Worm (Caenorhabditis elegans) whole organism, young adult: Measurements from ENCODE around the gene cest-4.

ENCODE experiments used
- B0035.1 ChIP-seq: sonication (generic microtip); optimal IDR thresholded peaks from 2 replicates; lab custom pipeline; 2016; ENCODE audit warnings: missing genetic modification characterization, mild to moderate bottlenecking, missing compliant biosample characterization, missing genotype, missing genetic modification reagents
- C06A6.2 ChIP-seq: fragments of 200-800 bp; sonication (Bioruptor generic); conservative IDR thresholded peaks from 2 replicates; pipeline ENCODE4 v1.3.6; 2022; ENCODE audit warnings: missing genetic modification characterization, missing compliant biosample characterization
- C17E4.6 ChIP-seq: fragments of 200-800 bp; sonication (Bioruptor generic); IDR thresholded peaks from 2 replicates; pipeline ENCODE4 v1.3.6; 2022; ENCODE audit warnings: missing genetic modification reagents, missing genetic modification characterization, missing compliant biosample characterization
- F22D6.2 ChIP-seq: sonication (generic microtip); optimal IDR thresholded peaks from 2 replicates; lab custom pipeline; 2016; ENCODE audit warnings: mild to moderate bottlenecking, missing genetic modification characterization, missing compliant biosample characterization
- F33H1.4 ChIP-seq: fragments of 200-800 bp; sonication (Bioruptor generic); IDR thresholded peaks from 2 replicates; pipeline ENCODE4 v1.3.6; 2022; ENCODE audit warnings: missing genetic modification reagents, missing genetic modification characterization, missing compliant biosample characterization
- F39B2.1 ChIP-seq: fragments of 200-800 bp; sonication (Bioruptor generic); IDR thresholded peaks from 2 replicates; pipeline ENCODE4 v1.3.6; 2022; ENCODE audit warnings: missing genetic modification reagents, missing genetic modification characterization, missing compliant biosample characterization
- F49E8.2 ChIP-seq: sonication (generic microtip); optimal IDR thresholded peaks from 3 replicates; lab custom pipeline; 2017; ENCODE audit warnings: missing genetic modification characterization, mild to moderate bottlenecking, missing compliant biosample characterization, antibody characterized with exemption, moderate library complexity; ENCODE audit not compliant: insufficient read depth
- F55B11.4 ChIP-seq: sonication (generic microtip); optimal IDR thresholded peaks from 2 replicates; lab custom pipeline; 2016; ENCODE audit warnings: missing compliant biosample characterization, missing genetic modification characterization, borderline replicate concordance; ENCODE audit not compliant: insufficient read depth
- F57A8.1 ChIP-seq: fragments of 200-800 bp; sonication (Bioruptor generic); optimal IDR thresholded peaks from 2 replicates; lab custom pipeline; 2018; ENCODE audit warnings: mild to moderate bottlenecking, missing genetic modification characterization, moderate library complexity, missing compliant biosample characterization
- K11D2.4 ChIP-seq: fragments of 200-800 bp; sonication (Bioruptor generic); IDR thresholded peaks from 2 replicates; pipeline ENCODE4 v1.3.6; 2022; ENCODE audit warnings: missing genetic modification reagents, missing genetic modification characterization, missing compliant biosample characterization
- T07F8.4 ChIP-seq: sonication (generic microtip); optimal IDR thresholded peaks from 2 replicates; lab custom pipeline; 2016; ENCODE audit warnings: mild to moderate bottlenecking, missing genetic modification characterization, moderate library complexity, missing compliant biosample characterization
- Y53F4B.3 ChIP-seq: fragments of 200-800 bp; sonication (Bioruptor generic); IDR thresholded peaks from 2 replicates; pipeline ENCODE4 v1.3.6; 2022; ENCODE audit warnings: missing genetic modification reagents, missing genetic modification characterization, missing compliant biosample characterization
- Y56A3A.18 ChIP-seq: fragments of 200-800 bp; sonication (Bioruptor generic); IDR thresholded peaks from 2 replicates; pipeline ENCODE4 v1.3.6; 2022; ENCODE audit warnings: missing genetic modification reagents, missing genetic modification characterization, missing compliant biosample characterization
- ZK185.1 ChIP-seq: sonication (generic microtip); optimal IDR thresholded peaks from 2 replicates; lab custom pipeline; 2016; ENCODE audit warnings: mild to moderate bottlenecking, missing genetic modification characterization, missing compliant biosample characterization; ENCODE audit not compliant: poor library complexity, severe bottlenecking
- aptf-2 ChIP-seq: fragments of 200-800 bp; sonication (Bioruptor generic); conservative IDR thresholded peaks from 2 replicates; pipeline ENCODE4 v1.3.6; 2022; ENCODE audit warnings: missing genetic modification reagents, missing genetic modification characterization, missing compliant biosample characterization
- aptf-3 ChIP-seq: fragments of 200-800 bp; sonication (Bioruptor generic); IDR thresholded peaks from 2 replicates; pipeline ENCODE4 v1.3.6; 2022; ENCODE audit warnings: missing genetic modification characterization, missing compliant biosample characterization
- atf-7 ChIP-seq: sonication (generic microtip); optimal IDR thresholded peaks from 2 replicates; lab custom pipeline; 2017; ENCODE audit warnings: mild to moderate bottlenecking, missing genetic modification characterization, missing compliant biosample characterization
- attf-3 ChIP-seq: fragments of 200-800 bp; sonication (Bioruptor generic); conservative IDR thresholded peaks from 2 replicates; pipeline ENCODE4 v1.3.6; 2022; ENCODE audit warnings: missing genetic modification reagents, missing genetic modification characterization, missing compliant biosample characterization
- attf-6 ChIP-seq: fragments of 200-800 bp; sonication (Bioruptor generic); IDR thresholded peaks from 2 replicates; pipeline ENCODE4 v1.3.6; 2022; ENCODE audit warnings: missing genetic modification reagents, missing genetic modification characterization, missing compliant biosample characterization
- bed-1 ChIP-seq: fragments of 200-800 bp; sonication (Bioruptor generic); IDR thresholded peaks from 2 replicates; pipeline ENCODE4 v1.3.6; 2022; ENCODE audit warnings: missing genetic modification reagents, missing genetic modification characterization, missing compliant biosample characterization
- bed-2 ChIP-seq: fragments of 200-800 bp; sonication (Bioruptor generic); IDR thresholded peaks from 2 replicates; pipeline ENCODE4 v1.3.6; 2022; ENCODE audit warnings: missing genetic modification reagents, missing genetic modification characterization, missing compliant biosample characterization
- cebp-2 ChIP-seq: fragments of 200-800 bp; sonication (Bioruptor generic); IDR thresholded peaks from 2 replicates; pipeline ENCODE4 v1.3.6; 2022; ENCODE audit warnings: missing genetic modification characterization, missing compliant biosample characterization
- ceh-100 ChIP-seq: fragments of 200-800 bp; sonication (Bioruptor generic); IDR thresholded peaks from 2 replicates; pipeline ENCODE4 v1.3.6; 2022; ENCODE audit warnings: missing genetic modification reagents, missing genetic modification characterization, missing compliant biosample characterization
- ceh-40 ChIP-seq: fragments of 200-800 bp; sonication (Bioruptor generic); IDR thresholded peaks from 2 replicates; pipeline ENCODE4 v1.3.6; 2022; ENCODE audit warnings: missing genetic modification characterization, missing compliant biosample characterization
- ceh-58 ChIP-seq: fragments of 200-800 bp; sonication (Bioruptor generic); IDR thresholded peaks from 2 replicates; pipeline ENCODE4 v1.3.6; 2022; ENCODE audit warnings: missing genetic modification characterization, missing compliant biosample characterization
- ceh-91 ChIP-seq: fragments of 200-800 bp; sonication (Bioruptor generic); IDR thresholded peaks from 2 replicates; pipeline ENCODE4 v1.3.6; 2022; ENCODE audit warnings: missing genetic modification reagents, missing genetic modification characterization, missing compliant biosample characterization
- dox-1 ChIP-seq: fragments of 200-800 bp; sonication (Bioruptor generic); IDR thresholded peaks from 2 replicates; pipeline ENCODE4 v1.3.6; 2022; ENCODE audit warnings: missing genetic modification reagents, missing genetic modification characterization, missing compliant biosample characterization
- efl-1 ChIP-seq: fragments of 150-350 bp; optimal IDR thresholded peaks from 2 replicates; lab custom pipeline; 2014; ENCODE audit warnings: missing biosample characterization, missing genetic modification reagents, missing genetic modification characterization
- hsf-1 ChIP-seq: fragments of 200-800 bp; sonication (Bioruptor generic); IDR thresholded peaks from 2 replicates; pipeline ENCODE4 v1.3.6; 2022; ENCODE audit warnings: missing genetic modification reagents, missing genetic modification characterization, missing compliant biosample characterization
- lin-26 ChIP-seq: fragments of 200-800 bp; sonication (Bioruptor generic); IDR thresholded peaks from 2 replicates; pipeline ENCODE4 v1.3.6; 2022; ENCODE audit warnings: missing genetic modification reagents, missing genetic modification characterization, missing compliant biosample characterization
- lsl-1 ChIP-seq: fragments of 200-800 bp; sonication (Bioruptor generic); optimal IDR thresholded peaks from 2 replicates; lab custom pipeline; 2018; ENCODE audit warnings: mild to moderate bottlenecking, missing genetic modification characterization, moderate library complexity, missing compliant biosample characterization
- madf-6 ChIP-seq: fragments of 200-800 bp; sonication (Bioruptor generic); IDR thresholded peaks from 2 replicates; pipeline ENCODE4 v1.3.6; 2022; ENCODE audit warnings: missing genetic modification reagents, missing genetic modification characterization, missing compliant biosample characterization
- madf-8 ChIP-seq: fragments of 200-800 bp; sonication (Bioruptor generic); conservative IDR thresholded peaks from 2 replicates; pipeline ENCODE4 v1.3.6; 2022; ENCODE audit warnings: missing genetic modification reagents, missing genetic modification characterization, missing compliant biosample characterization
- mxl-1 ChIP-seq: sonication (generic microtip); optimal IDR thresholded peaks from 2 replicates; lab custom pipeline; 2016; ENCODE audit warnings: missing genetic modification characterization, missing compliant biosample characterization
- nhr-80 ChIP-seq: sonication (generic microtip); optimal IDR thresholded peaks from 2 replicates; lab custom pipeline; 2016; ENCODE audit warnings: missing genetic modification characterization, missing compliant biosample characterization
- nhr-90 ChIP-seq: sonication (generic microtip); optimal IDR thresholded peaks from 2 replicates; lab custom pipeline; 2016; ENCODE audit warnings: missing genotype, mild to moderate bottlenecking, missing genetic modification characterization, missing compliant biosample characterization
- pbrm-1 ChIP-seq: fragments of 200-800 bp; sonication (Bioruptor generic); IDR thresholded peaks from 2 replicates; pipeline ENCODE4 v1.3.6; 2022; ENCODE audit warnings: missing genetic modification reagents, missing genetic modification characterization, missing compliant biosample characterization
- pha-4 ChIP-seq: fragments of 150-350 bp; sonication (generic microtip); optimal IDR thresholded peaks from 2 replicates; lab custom pipeline; 2014; ENCODE audit warnings: missing biosample characterization, missing genetic modification reagents, missing genetic modification characterization
- sea-2 ChIP-seq: fragments of 200-800 bp; sonication (Bioruptor generic); IDR thresholded peaks from 2 replicates; pipeline ENCODE4 v1.3.6; 2022; ENCODE audit warnings: missing genetic modification characterization, missing compliant biosample characterization
- somi-1 ChIP-seq: fragments of 200-800 bp; sonication (Bioruptor generic); optimal IDR thresholded peaks from 2 replicates; lab custom pipeline; 2018; ENCODE audit warnings: mild to moderate bottlenecking, missing genetic modification characterization, missing compliant biosample characterization
- tbx-9 ChIP-seq: sonication (generic microtip); optimal IDR thresholded peaks from 2 replicates; lab custom pipeline; 2016; ENCODE audit warnings: borderline replicate concordance, missing genetic modification characterization, inconsistent platforms, missing compliant biosample characterization
- tlf-1 ChIP-seq: fragments of 200-800 bp; sonication (Bioruptor generic); optimal IDR thresholded peaks from 2 replicates; lab custom pipeline; 2018; ENCODE audit warnings: mild to moderate bottlenecking, missing genetic modification characterization, missing compliant biosample characterization
- unc-62 ChIP-seq: fragments of 150-350 bp; optimal IDR thresholded peaks from 2 replicates; lab custom pipeline; 2014; ENCODE audit warnings: missing biosample characterization, missing genetic modification reagents, missing genetic modification characterization
- xnd-1 ChIP-seq: sonication (generic microtip); optimal IDR thresholded peaks from 2 replicates; lab custom pipeline; 2016; ENCODE audit warnings: missing genotype, missing genetic modification reagents, missing genetic modification characterization, missing compliant biosample characterization
- zfh-2 ChIP-seq: fragments of 200-800 bp; sonication (Bioruptor generic); conservative IDR thresholded peaks from 2 replicates; pipeline ENCODE4 v1.3.6; 2022; ENCODE audit warnings: missing genetic modification reagents, missing genetic modification characterization, missing compliant biosample characterization
- ztf-18 ChIP-seq: sonication (generic microtip); optimal IDR thresholded peaks from 2 replicates; lab custom pipeline; 2016; ENCODE audit warnings: missing genotype, mild to moderate bottlenecking, missing genetic modification characterization, missing compliant biosample characterization
- ztf-25 ChIP-seq: fragments of 200-800 bp; sonication (Bioruptor generic); IDR thresholded peaks from 2 replicates; pipeline ENCODE4 v1.3.6; 2022; ENCODE audit warnings: missing genetic modification reagents, missing genetic modification characterization, missing compliant biosample characterization
- ztf-3 ChIP-seq: fragments of 200-800 bp; sonication (Bioruptor generic); optimal IDR thresholded peaks from 2 replicates; lab custom pipeline; 2018; ENCODE audit warnings: mild to moderate bottlenecking, missing genetic modification characterization, missing compliant biosample characterization
- ztf-6 ChIP-seq: fragments of 200-800 bp; sonication (Bioruptor generic); IDR thresholded peaks from 2 replicates; pipeline ENCODE4 v1.3.6; 2022; ENCODE audit warnings: missing genetic modification reagents, missing genetic modification characterization, missing compliant biosample characterization

Gene cest-4

ce11 chrIV:6756374-6756773, 45.8 kb downstream of the cest-4 start (continued):
- TF ChIP-seq ztf-6 (GFP tag; lab: Robert Waterston, UW): no peak
- peak; percentile 66 for TF ChIP-seq atf-7 (tag; lab: Kevin White, UChicago)
- peak; percentile 80 for TF ChIP-seq ZK185.1 (tag; lab: Kevin White, UChicago)
- TF ChIP-seq nhr-90 (tag; lab: Kevin White, UChicago): peak; percentile 42
- peak; percentile 94 for TF ChIP-seq ceh-91
- no peak for TF ChIP-seq sea-2 (GFP tag; lab: Robert Waterston, UW)
- peak; percentile 11 for TF ChIP-seq somi-1
- TF ChIP-seq bed-1 (GFP tag; lab: Robert Waterston, UW): no peak
- peak; percentile 39; the same call in 1 of the 2 replicates for TF ChIP-seq F39B2.1
- TF ChIP-seq C17E4.6 (GFP tag; lab: Robert Waterston, UW): peak; percentile 89
- peak; percentile 95 for TF ChIP-seq zfh-2 (GFP tag; lab: Robert Waterston, UW)
- peak; percentile 87 for TF ChIP-seq hsf-1
- peak; percentile 82 for TF ChIP-seq K11D2.4 (GFP tag; lab: Robert Waterston, UW)
- peak; percentile 80; the same call in 1 of the 2 replicates for TF ChIP-seq lin-26 (GFP tag; lab: Robert Waterston, UW)
- peak; percentile 84 for TF ChIP-seq ceh-100 (GFP tag; lab: Robert Waterston, UW)
- TF ChIP-seq cebp-2 (GFP tag; lab: Robert Waterston, UW): 0 out of 2 replicates have a peak, but pooled peaks have one; percentile 45
- peak; percentile 23 for TF ChIP-seq F22D6.2 (tag; lab: Kevin White, UChicago)
- TF ChIP-seq lsl-1: peak; percentile 84
- 0 out of 2 replicates have a peak, but pooled peaks have one; percentile 67 for TF ChIP-seq aptf-2 (GFP tag; lab: Robert Waterston, UW)
- peak; percentile 80 for TF ChIP-seq F49E8.2 (tag; lab: Kevin White, UChicago)
- peak; percentile 90 for TF ChIP-seq attf-6 (GFP tag; lab: Robert Waterston, UW)
- no peak for TF ChIP-seq ztf-3
- TF ChIP-seq tbx-9 (tag; lab: Kevin White, UChicago): no peak
- peak; percentile 88 for TF ChIP-seq ztf-25 (GFP tag; lab: Robert Waterston, UW)
- peak; percentile 81; the same call in 1 of the 2 replicates for TF ChIP-seq Y56A3A.18 (GFP tag; lab: Robert Waterston, UW)
- TF ChIP-seq ztf-18 (tag; lab: Kevin White, UChicago): peak; percentile 74
- TF ChIP-seq ceh-40: 0 out of 2 replicates have a peak, but pooled peaks have one; percentile 61
- peak; percentile 43 for TF ChIP-seq T07F8.4 (tag; lab: Kevin White, UChicago)
- TF ChIP-seq mxl-1 (tag; lab: Kevin White, UChicago): no peak
- TF ChIP-seq Y53F4B.3: no peak; the same call in 1 of the 2 replicates
- TF ChIP-seq efl-1 (GFP tag; lab: Kevin White, UChicago): peak; percentile 99
- no peak for TF ChIP-seq F55B11.4 (tag; lab: Kevin White, UChicago)
- TF ChIP-seq B0035.1 (tag; lab: Kevin White, UChicago): no peak
- 0 out of 2 replicates have a peak, but pooled peaks have one; percentile 27 for TF ChIP-seq aptf-3 (GFP tag; lab: Robert Waterston, UW)
- peak; percentile 86 for TF ChIP-seq F33H1.4
- peak; percentile 97 for TF ChIP-seq madf-8 (GFP tag; lab: Robert Waterston, UW)
- TF ChIP-seq dox-1: peak; percentile 98
- TF ChIP-seq attf-3 (GFP tag; lab: Robert Waterston, UW): peak; percentile 75
- TF ChIP-seq tlf-1 (GFP tag; lab: Kevin White, UChicago): peak; percentile 91
- TF ChIP-seq F57A8.1 (GFP tag; lab: Kevin White, UChicago): no peak
- peak; percentile 66; the same call in 1 of the 2 replicates for TF ChIP-seq bed-2 (GFP tag; lab: Robert Waterston, UW)
- peak; percentile 93 for TF ChIP-seq pbrm-1 (GFP tag; lab: Robert Waterston, UW)
- TF ChIP-seq nhr-80 (tag; lab: Kevin White, UChicago): peak; percentile 85
- TF ChIP-seq unc-62 (GFP tag; lab: Kevin White, UChicago): no peak
- no peak for TF ChIP-seq pha-4 (tag; lab: Kevin White, UChicago)
- TF ChIP-seq xnd-1: peak; percentile 96
- peak; percentile 73 for TF ChIP-seq C06A6.2 (GFP tag; lab: Robert Waterston, UW)
- no peak for TF ChIP-seq ceh-58 (GFP tag; lab: Robert Waterston, UW)
- peak; percentile 99 for TF ChIP-seq madf-6
